Worm (Caenorhabditis elegans) whole organism, L2 larva: ENCODE results near the gene haf-8.
A peak's percentile ranks its signal among the peaks of the same experiment; 100 is the strongest.

Experiments
- C34F6.9 ChIP-seq: fragments of 150-350 bp; optimal IDR thresholded peaks from 2 replicates; lab custom pipeline; 2014; ENCODE audit warnings: missing biosample characterization, missing genetic modification characterization
- F13H6.1 ChIP-seq: sonication (generic microtip); optimal IDR thresholded peaks from 2 replicates; lab custom pipeline; 2016; ENCODE audit warnings: missing genetic modification characterization, missing compliant biosample characterization
- R02D3.7 ChIP-seq: fragments of 150-350 bp; optimal IDR thresholded peaks from 2 replicates; lab custom pipeline; 2014; ENCODE audit warnings: missing biosample characterization, missing genetic modification characterization
- Y55F3AM.14 ChIP-seq: fragments of 200-800 bp; sonication (Bioruptor generic); optimal IDR thresholded peaks from 2 replicates; lab custom pipeline; 2018; ENCODE audit warnings: mild to moderate bottlenecking, missing genetic modification characterization, missing compliant biosample characterization
- ZK546.5 ChIP-seq: sonication (generic microtip); optimal IDR thresholded peaks from 2 replicates; lab custom pipeline; 2017; ENCODE audit warnings: missing biosample characterization, missing genetic modification characterization
- alr-1 ChIP-seq: fragments of 150-350 bp; optimal IDR thresholded peaks from 2 replicates; lab custom pipeline; 2014; ENCODE audit warnings: missing biosample characterization, missing genetic modification characterization
- aly-2 ChIP-seq: fragments of 150-350 bp; optimal IDR thresholded peaks from 2 replicates; lab custom pipeline; 2014; ENCODE audit warnings: missing biosample characterization, missing genetic modification characterization
- ama-1 ChIP-seq: fragments of 150-350 bp; optimal IDR thresholded peaks from 2 replicates; lab custom pipeline; 2018; ENCODE audit warnings: inconsistent platforms
- blmp-1 ChIP-seq: sonication (generic microtip); optimal IDR thresholded peaks from 2 replicates; lab custom pipeline; 2017; ENCODE audit warnings: missing genetic modification characterization, mild to moderate bottlenecking, missing compliant biosample characterization, antibody characterized with exemption, moderate library complexity; ENCODE audit not compliant: insufficient read depth
- ceh-16 ChIP-seq: fragments of 150-350 bp; optimal IDR thresholded peaks from 2 replicates; lab custom pipeline; 2014; ENCODE audit warnings: missing biosample characterization, missing genetic modification characterization
- ceh-82 ChIP-seq: fragments of 150-350 bp; optimal IDR thresholded peaks from 2 replicates; lab custom pipeline; 2014; ENCODE audit warnings: missing biosample characterization, missing genetic modification characterization
- crh-2 ChIP-seq: sonication (generic microtip); optimal IDR thresholded peaks from 2 replicates; lab custom pipeline; 2017; ENCODE audit warnings: missing biosample characterization, missing genetic modification characterization
- dmd-4 ChIP-seq: sonication (generic microtip); optimal IDR thresholded peaks from 2 replicates; lab custom pipeline; 2017; ENCODE audit warnings: missing biosample characterization, missing genetic modification characterization
- egl-27 ChIP-seq: sonication (generic microtip); optimal IDR thresholded peaks from 3 replicates; lab custom pipeline; 2017; ENCODE audit warnings: missing biosample characterization, missing genetic modification reagents, missing genetic modification characterization
- elt-1 ChIP-seq: fragments of 150-350 bp; optimal IDR thresholded peaks from 2 replicates; lab custom pipeline; 2014; ENCODE audit warnings: missing biosample characterization, missing genetic modification characterization
- elt-3 ChIP-seq: sonication (generic microtip); optimal IDR thresholded peaks from 2 replicates; lab custom pipeline; 2017; ENCODE audit warnings: missing biosample characterization, missing genetic modification characterization
- fos-1 ChIP-seq: fragments of 150-350 bp; optimal IDR thresholded peaks from 2 replicates; lab custom pipeline; 2014; ENCODE audit warnings: missing biosample characterization, missing genetic modification characterization
- gmeb-1 ChIP-seq: fragments of 150-350 bp; optimal IDR thresholded peaks from 2 replicates; lab custom pipeline; 2014; ENCODE audit warnings: missing biosample characterization, missing genetic modification characterization
- lin-11 ChIP-seq: fragments of 150-350 bp; sonication (generic microtip); optimal IDR thresholded peaks from 2 replicates; lab custom pipeline; 2014; ENCODE audit warnings: missing biosample characterization, missing genetic modification characterization, inconsistent platforms, mixed read lengths
- lin-13 ChIP-seq: fragments of 150-350 bp; optimal IDR thresholded peaks from 2 replicates; lab custom pipeline; 2014; ENCODE audit warnings: missing biosample characterization, missing genetic modification reagents, missing genetic modification characterization
- lin-39 ChIP-seq: fragments of 150-350 bp; optimal IDR thresholded peaks from 2 replicates; lab custom pipeline; 2014; ENCODE audit warnings: missing biosample characterization, missing genetic modification reagents, missing genetic modification characterization
- lsy-2 ChIP-seq, 2 experiments: fragments of 150-350 bp in 1 of 2; sonication (generic microtip) in 1 of 2; optimal IDR thresholded peaks; 2 replicates each; lab custom pipeline; 2014 to 2017; ENCODE audit warnings: missing biosample characterization in 2 of 2, missing genetic modification characterization in 2 of 2
- mab-5 ChIP-seq: fragments of 150-350 bp; optimal IDR thresholded peaks from 2 replicates; lab custom pipeline; 2014; ENCODE audit warnings: missing biosample characterization, missing genetic modification characterization
- mbf-1 ChIP-seq: sonication (generic microtip); optimal IDR thresholded peaks from 2 replicates; lab custom pipeline; 2017; ENCODE audit warnings: missing biosample characterization, missing genetic modification characterization
- mdl-1 ChIP-seq, 2 experiments: fragments of 150-350 bp in 1 of 2; sonication (generic microtip) in 1 of 2; optimal IDR thresholded peaks; 2 replicates each; lab custom pipeline; 2017; ENCODE audit warnings: missing biosample characterization in 2 of 2, missing genetic modification characterization in 2 of 2
- nhr-10 ChIP-seq: sonication (generic microtip); optimal IDR thresholded peaks from 2 replicates; lab custom pipeline; 2017; ENCODE audit warnings: missing biosample characterization, missing genetic modification characterization
- nhr-11 ChIP-seq: fragments of 150-350 bp; optimal IDR thresholded peaks from 2 replicates; lab custom pipeline; 2014; ENCODE audit warnings: missing biosample characterization, missing genetic modification characterization
- nhr-12 ChIP-seq: fragments of 150-350 bp; optimal IDR thresholded peaks from 2 replicates; lab custom pipeline; 2014; ENCODE audit warnings: missing biosample characterization, missing genetic modification characterization
- nhr-129 ChIP-seq: fragments of 150-350 bp; optimal IDR thresholded peaks from 2 replicates; lab custom pipeline; 2014; ENCODE audit warnings: missing biosample characterization, missing genetic modification characterization
- nhr-21 ChIP-seq: fragments of 150-350 bp; optimal IDR thresholded peaks from 2 replicates; lab custom pipeline; 2014; ENCODE audit warnings: missing biosample characterization, missing genetic modification characterization
- nhr-23 ChIP-seq: fragments of 150-350 bp; optimal IDR thresholded peaks from 2 replicates; lab custom pipeline; 2014; ENCODE audit warnings: missing biosample characterization, missing genetic modification reagents, missing genetic modification characterization
- nhr-237 ChIP-seq: fragments of 150-350 bp; optimal IDR thresholded peaks from 2 replicates; lab custom pipeline; 2014; ENCODE audit warnings: missing biosample characterization, missing genetic modification characterization
- nhr-25 ChIP-seq: fragments of 150-350 bp; sonication (generic microtip); optimal IDR thresholded peaks from 3 replicates; lab custom pipeline; 2014; ENCODE audit warnings: missing biosample characterization, missing genetic modification characterization
- nhr-6 ChIP-seq: fragments of 150-350 bp; optimal IDR thresholded peaks from 2 replicates; lab custom pipeline; 2014; ENCODE audit warnings: missing biosample characterization, missing genetic modification characterization
- nhr-77 ChIP-seq: fragments of 150-350 bp; optimal IDR thresholded peaks from 2 replicates; lab custom pipeline; 2014; ENCODE audit warnings: missing biosample characterization, missing genetic modification characterization
- peb-1 ChIP-seq: fragments of 150-350 bp; optimal IDR thresholded peaks from 2 replicates; lab custom pipeline; 2014; ENCODE audit warnings: missing biosample characterization, missing genetic modification characterization
- sem-4 ChIP-seq: fragments of 150-350 bp; optimal IDR thresholded peaks from 2 replicates; lab custom pipeline; 2014; ENCODE audit warnings: missing biosample characterization, missing genetic modification reagents, missing genetic modification characterization
- skn-1 ChIP-seq: sonication (generic microtip); optimal IDR thresholded peaks from 2 replicates; lab custom pipeline; 2017; ENCODE audit warnings: missing biosample characterization, missing genetic modification characterization
- sma-3 ChIP-seq: sonication (generic microtip); optimal IDR thresholded peaks from 2 replicates; lab custom pipeline; 2016; ENCODE audit warnings: missing genetic modification reagents, missing genetic modification characterization, missing compliant biosample characterization
- sma-9 ChIP-seq, 2 experiments: fragments of 150-350 bp in 1 of 2; sonication (generic microtip) in 1 of 2; optimal IDR thresholded peaks; 2 replicates each; lab custom pipeline; 2014 to 2016; ENCODE audit warnings: missing genetic modification characterization in 2 of 2, mild to moderate bottlenecking in 1 of 2, missing biosample characterization in 1 of 2, missing compliant biosample characterization in 1 of 2, missing genetic modification reagents in 1 of 2, moderate library complexity in 1 of 2
- snpc-4 ChIP-seq: fragments of 150-350 bp; optimal IDR thresholded peaks from 2 replicates; lab custom pipeline; 2014; ENCODE audit warnings: missing biosample characterization, missing genetic modification characterization
- unc-39 ChIP-seq: fragments of 150-350 bp; optimal IDR thresholded peaks from 2 replicates; lab custom pipeline; 2014; ENCODE audit warnings: missing biosample characterization, missing genetic modification characterization
- unc-55 ChIP-seq: fragments of 150-350 bp; sonication (generic microtip); optimal IDR thresholded peaks from 3 replicates; lab custom pipeline; 2014; ENCODE audit warnings: missing biosample characterization, missing genetic modification reagents, missing genetic modification characterization
- unc-62 ChIP-seq: fragments of 150-350 bp; optimal IDR thresholded peaks from 2 replicates; lab custom pipeline; 2014; ENCODE audit warnings: missing biosample characterization, missing genetic modification reagents, missing genetic modification characterization
- zag-1 ChIP-seq: fragments of 150-350 bp; optimal IDR thresholded peaks from 2 replicates; lab custom pipeline; 2014; ENCODE audit warnings: missing biosample characterization, missing genetic modification characterization
- ztf-1 ChIP-seq: fragments of 200-800 bp; sonication (Bioruptor generic); conservative IDR thresholded peaks from 2 replicates; pipeline ENCODE4 v1.3.6; 2022; ENCODE audit warnings: missing genetic modification characterization, missing compliant biosample characterization
- ztf-11 ChIP-seq: sonication (generic microtip); optimal IDR thresholded peaks from 2 replicates; lab custom pipeline; 2017; ENCODE audit warnings: missing biosample characterization, missing genetic modification characterization
- ztf-4 ChIP-seq: fragments of 150-350 bp; optimal IDR thresholded peaks from 2 replicates; lab custom pipeline; 2014; ENCODE audit warnings: missing biosample characterization, missing genetic modification characterization

haf-8 gene

DNA sequence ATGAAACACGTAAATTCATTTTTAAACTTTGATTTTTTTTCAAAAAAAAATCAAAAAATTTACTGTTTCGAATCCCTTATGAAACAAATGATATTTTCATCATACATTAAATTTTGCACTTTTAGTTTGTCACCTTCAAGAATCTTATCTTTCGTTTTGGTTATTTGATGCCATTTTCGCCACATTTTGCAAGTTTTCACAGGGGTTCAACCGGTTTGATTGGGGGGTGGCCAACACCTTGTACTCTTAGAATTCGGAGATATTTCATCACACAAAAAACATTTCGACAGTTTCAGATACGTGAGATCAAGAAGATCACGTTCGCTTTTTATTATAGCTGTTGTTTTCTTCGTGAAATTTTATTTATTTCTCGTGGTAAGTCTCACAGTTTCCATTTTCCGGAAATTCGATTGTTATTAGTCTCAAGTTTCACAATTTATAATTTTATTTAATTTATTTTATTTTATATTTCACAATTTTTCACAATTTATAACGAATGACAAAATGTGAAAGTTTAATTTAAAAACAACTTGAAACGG lies 22.6 kb downstream of the haf-8 start, which contains the start of gene Y57G11C.31:
Gene Y57G11C.31 (plus strand): TSS at position 276 of the 539 bp plus-strand sequence.
- TF ChIP-seq nhr-129, result peak; percentile 1
- no peak for TF ChIP-seq nhr-237 (tag; lab: Kevin White, UChicago)
- TF ChIP-seq ztf-1, result no peak
- no peak for TF ChIP-seq crh-2 (tag; lab: Kevin White, UChicago)
- TF ChIP-seq nhr-23 (tag; lab: Kevin White, UChicago), result no peak
- no peak for TF ChIP-seq nhr-10 (tag; lab: Kevin White, UChicago)
- TF ChIP-seq nhr-25 (tag; lab: Kevin White, UChicago), result peak; percentile 45
- TF ChIP-seq zag-1 (tag; lab: Kevin White, UChicago), result no peak
- no peak for TF ChIP-seq lin-39 (tag; lab: Kevin White, UChicago)
- peak; percentile 48 for TF ChIP-seq nhr-21 (tag; lab: Kevin White, UChicago)
- TF ChIP-seq blmp-1 (tag; lab: Kevin White, UChicago), result peak; percentile 67
- TF ChIP-seq, all 48 proteins: peak for 4

DNA sequence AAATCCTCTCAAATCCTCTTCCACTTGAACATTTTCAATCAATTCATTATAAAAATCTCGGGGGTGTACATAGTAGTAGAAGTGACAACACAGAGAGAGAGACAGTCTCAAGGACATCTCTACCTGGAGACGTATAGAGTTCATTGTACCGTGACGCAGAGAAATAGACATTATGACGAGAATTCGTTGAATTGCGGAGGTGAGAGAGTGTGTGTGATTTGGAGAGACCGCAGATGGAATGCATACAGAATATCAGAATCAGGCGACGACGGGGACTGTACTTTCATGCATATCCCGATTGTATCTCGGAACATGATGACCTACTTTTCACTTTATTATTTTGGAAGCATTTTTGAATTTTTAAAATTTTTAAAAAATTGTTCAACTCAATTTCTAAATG lies 24.0 kb downstream of the haf-8 start:
- TF ChIP-seq blmp-1 (tag; lab: Kevin White, UChicago), result peak; percentile 46
- no peak for TF ChIP-seq F13H6.1 (tag; lab: Kevin White, UChicago)
- no peak for TF ChIP-seq Y55F3AM.14 (GFP tag; lab: Kevin White, UChicago)
- peak; percentile 65 for TF ChIP-seq nhr-21 (tag; lab: Kevin White, UChicago)
- no peak for TF ChIP-seq nhr-77 (tag; lab: Kevin White, UChicago)
- no peak for TF ChIP-seq lin-13 (GFP tag; lab: Kevin White, UChicago)
- no peak for TF ChIP-seq ztf-11 (tag; lab: Kevin White, UChicago)
- TF ChIP-seq fos-1 (tag; lab: Kevin White, UChicago), result peak; percentile 26
- no peak for TF ChIP-seq sma-9 (GFP tag; optimal IDR thresholded peaks at IDR 0.05; lab: Kevin White, UChicago)
- TF ChIP-seq sma-9 (tag; optimal IDR thresholded peaks at IDR 0.05; lab: Kevin White, UChicago), result no peak
- TF ChIP-seq alr-1 (tag; lab: Kevin White, UChicago), result no peak
- no peak for TF ChIP-seq nhr-23 (tag; lab: Kevin White, UChicago)
- TF ChIP-seq elt-1, result no peak
- TF ChIP-seq ama-1 (lab: Kevin White, UChicago), result no peak
- no peak for TF ChIP-seq nhr-11 (tag; lab: Kevin White, UChicago)
- no peak for TF ChIP-seq zag-1 (tag; lab: Kevin White, UChicago)
- no peak for TF ChIP-seq unc-55
- no peak for TF ChIP-seq unc-39 (tag; lab: Kevin White, UChicago)
- no peak for TF ChIP-seq lin-11 (tag; lab: Kevin White, UChicago)
- TF ChIP-seq aly-2, result no peak
- peak in 1 of 2 experiments; percentile 55 for TF ChIP-seq lsy-2 (tag; optimal IDR thresholded peaks at IDR 0.05; lab: Kevin White, UChicago)
- TF ChIP-seq dmd-4 (tag; lab: Kevin White, UChicago), result no peak
- peak; percentile 85 for TF ChIP-seq nhr-129
- no peak for TF ChIP-seq unc-62
- TF ChIP-seq sma-3 (GFP tag; lab: Kevin White, UChicago), result no peak
- no peak for TF ChIP-seq nhr-10 (tag; lab: Kevin White, UChicago)
- TF ChIP-seq peb-1 (tag; lab: Kevin White, UChicago), result no peak
- TF ChIP-seq C34F6.9 (tag; lab: Kevin White, UChicago), result peak; percentile 24
- TF ChIP-seq sem-4, result no peak
- no peak for TF ChIP-seq ztf-4 (tag; lab: Kevin White, UChicago)
- no peak for TF ChIP-seq nhr-6 (tag; lab: Kevin White, UChicago)
- TF ChIP-seq ZK546.5 (tag; lab: Kevin White, UChicago), result no peak
- TF ChIP-seq mbf-1, result no peak
- no peak for TF ChIP-seq mab-5 (tag; lab: Kevin White, UChicago)
- TF ChIP-seq lin-39 (tag; lab: Kevin White, UChicago), result no peak
- TF ChIP-seq ceh-16, result peak; percentile 79
- TF ChIP-seq elt-3 (tag; lab: Kevin White, UChicago), result no peak
- TF ChIP-seq snpc-4 (tag; lab: Kevin White, UChicago), result no peak
- TF ChIP-seq mdl-1 (tag; optimal IDR thresholded peaks at IDR 0.05; lab: Kevin White, UChicago), result no peak
- TF ChIP-seq nhr-237 (tag; lab: Kevin White, UChicago), result no peak
- TF ChIP-seq gmeb-1 (tag; lab: Kevin White, UChicago), result no peak
- no peak for TF ChIP-seq ztf-1
- TF ChIP-seq R02D3.7 (tag; lab: Kevin White, UChicago), result no peak
- TF ChIP-seq nhr-25 (tag; lab: Kevin White, UChicago), result peak; percentile 86
- peak; percentile 26 for TF ChIP-seq egl-27 (tag; lab: Kevin White, UChicago)
- no peak for TF ChIP-seq crh-2 (tag; lab: Kevin White, UChicago)
- TF ChIP-seq skn-1, result no peak
- no peak for TF ChIP-seq ceh-82 (tag; lab: Kevin White, UChicago)
- no peak for TF ChIP-seq nhr-12 (tag; lab: Kevin White, UChicago)
